Worm (Caenorhabditis elegans) whole organism, mixed stage, embryonic: ENCODE measurements around the gene sri-60.

Source experiments
- ceh-39 ChIP-seq: fragments of 150-350 bp; optimal IDR thresholded peaks from 2 replicates; lab custom pipeline; 2014; ENCODE audit warnings: missing biosample characterization, missing genetic modification characterization
- elt-3 ChIP-seq: fragments of 150-350 bp; optimal IDR thresholded peaks from 2 replicates; lab custom pipeline; 2014; ENCODE audit warnings: missing biosample characterization, missing genetic modification characterization
- nhr-12 ChIP-seq: fragments of 150-350 bp; optimal IDR thresholded peaks from 2 replicates; lab custom pipeline; 2014; ENCODE audit warnings: missing biosample characterization, missing genetic modification characterization
- nhr-76 ChIP-seq: sonication (generic microtip); optimal IDR thresholded peaks from 2 replicates; lab custom pipeline; 2017; ENCODE audit warnings: missing biosample characterization, missing genetic modification characterization
- pha-4 ChIP-seq: fragments of 150-350 bp; optimal IDR thresholded peaks from 2 replicates; lab custom pipeline; 2018; ENCODE audit warnings: missing biosample characterization, missing genetic modification reagents, missing genetic modification characterization
- snpc-4 ChIP-seq: fragments of 150-350 bp; optimal IDR thresholded peaks from 2 replicates; lab custom pipeline; 2014; ENCODE audit warnings: missing biosample characterization, missing genetic modification characterization
- sptf-1 ChIP-seq: sonication (generic microtip); optimal IDR thresholded peaks from 2 replicates; lab custom pipeline; 2017; ENCODE audit warnings: mild to moderate bottlenecking, missing genetic modification characterization, moderate library complexity, missing compliant biosample characterization
- unc-120 ChIP-seq: sonication (generic microtip); optimal IDR thresholded peaks from 2 replicates; lab custom pipeline; 2017; ENCODE audit warnings: missing genetic modification characterization, missing compliant biosample characterization; ENCODE audit not compliant: poor library complexity, severe bottlenecking

ce11 chrII:2692476-2692875, 10.2 kb downstream of the sri-60 start, which contains the start of gene set-11:
- TF ChIP-seq snpc-4 (tag; lab: Kevin White, UChicago): no peak
- no peak for TF ChIP-seq elt-3 (tag; lab: Kevin White, UChicago)
- no peak for TF ChIP-seq sptf-1 (tag; lab: Kevin White, UChicago)
- no peak for TF ChIP-seq pha-4 (tag; lab: Kevin White, UChicago)
- no peak for TF ChIP-seq nhr-12 (tag; lab: Kevin White, UChicago)
- TF ChIP-seq nhr-76 (tag; lab: Kevin White, UChicago): no peak
- no peak for TF ChIP-seq ceh-39
- TF ChIP-seq unc-120: no peak
